Worm (Caenorhabditis elegans) whole organism, young adult: ENCODE measurements around the gene npr-22.

Experiments used
- F10E7.11 ChIP-seq: sonication (generic microtip); optimal IDR thresholded peaks from 2 replicates; lab custom pipeline; 2017; ENCODE audit warnings: mild to moderate bottlenecking, missing genetic modification characterization, moderate library complexity, missing compliant biosample characterization
- F23B12.7 ChIP-seq: sonication (generic microtip); optimal IDR thresholded peaks from 2 replicates; lab custom pipeline; 2017; ENCODE audit warnings: missing genetic modification characterization, mild to moderate bottlenecking, missing compliant biosample characterization, antibody characterized with exemption, moderate library complexity; ENCODE audit not compliant: insufficient read depth
- F33H1.4 ChIP-seq: fragments of 200-800 bp; sonication (Bioruptor generic); IDR thresholded peaks from 2 replicates; pipeline ENCODE4 v1.3.6; 2022; ENCODE audit warnings: missing genetic modification reagents, missing genetic modification characterization, missing compliant biosample characterization
- F37B4.10 ChIP-seq: fragments of 200-800 bp; sonication (Bioruptor generic); IDR thresholded peaks from 2 replicates; pipeline ENCODE4 v1.3.6; 2022; ENCODE audit warnings: missing genetic modification characterization, missing compliant biosample characterization
- F57C9.4 ChIP-seq: sonication (generic microtip); optimal IDR thresholded peaks from 2 replicates; lab custom pipeline; 2017; ENCODE audit warnings: mild to moderate bottlenecking, missing genetic modification characterization, missing compliant biosample characterization
- T07F8.4 ChIP-seq: sonication (generic microtip); optimal IDR thresholded peaks from 2 replicates; lab custom pipeline; 2016; ENCODE audit warnings: mild to moderate bottlenecking, missing genetic modification characterization, moderate library complexity, missing compliant biosample characterization
- T26A5.8 ChIP-seq: sonication (generic microtip); optimal IDR thresholded peaks from 2 replicates; lab custom pipeline; 2016; ENCODE audit warnings: missing genetic modification characterization, missing compliant biosample characterization
- Y67H2A.10 ChIP-seq: fragments of 200-800 bp; sonication (Bioruptor generic); conservative IDR thresholded peaks from 2 replicates; pipeline ENCODE4 v1.3.6; 2022; ENCODE audit warnings: missing genetic modification reagents, missing genetic modification characterization, missing compliant biosample characterization
- aptf-2 ChIP-seq: fragments of 200-800 bp; sonication (Bioruptor generic); conservative IDR thresholded peaks from 2 replicates; pipeline ENCODE4 v1.3.6; 2022; ENCODE audit warnings: missing genetic modification reagents, missing genetic modification characterization, missing compliant biosample characterization
- ccch-3 ChIP-seq: fragments of 200-800 bp; sonication (Bioruptor generic); optimal IDR thresholded peaks from 2 replicates; lab custom pipeline; 2018; ENCODE audit warnings: mild to moderate bottlenecking, missing genetic modification characterization, missing compliant biosample characterization
- chd-7 ChIP-seq: sonication (generic microtip); optimal IDR thresholded peaks from 2 replicates; lab custom pipeline; 2016; ENCODE audit warnings: mild to moderate bottlenecking, missing genetic modification characterization, moderate library complexity, missing compliant biosample characterization
- ekl-4 ChIP-seq: fragments of 200-800 bp; sonication (Bioruptor generic); IDR thresholded peaks from 2 replicates; pipeline ENCODE4 v1.3.6; 2022; ENCODE audit warnings: missing genetic modification reagents, missing genetic modification characterization, missing compliant biosample characterization
- hmg-20 ChIP-seq: fragments of 200-800 bp; sonication (Bioruptor generic); IDR thresholded peaks from 2 replicates; pipeline ENCODE4 v1.3.6; 2022; ENCODE audit warnings: missing genetic modification reagents, missing genetic modification characterization, missing compliant biosample characterization
- hsf-1 ChIP-seq: fragments of 200-800 bp; sonication (Bioruptor generic); IDR thresholded peaks from 2 replicates; pipeline ENCODE4 v1.3.6; 2022; ENCODE audit warnings: missing genetic modification reagents, missing genetic modification characterization, missing compliant biosample characterization
- lag-1 ChIP-seq: fragments of 200-800 bp; sonication (Bioruptor generic); IDR thresholded peaks from 2 replicates; pipeline ENCODE4 v1.3.6; 2022; ENCODE audit warnings: missing genetic modification reagents, missing genetic modification characterization, missing compliant biosample characterization
- let-607 ChIP-seq, 2 experiments: fragments of 200-800 bp in 1 of 2; sonication (Bioruptor generic) in 1 of 2; sonication (generic microtip) in 1 of 2; optimal IDR thresholded peaks; 2 replicates each; lab custom pipeline; 2016 to 2018; ENCODE audit warnings: mild to moderate bottlenecking in 2 of 2, missing compliant biosample characterization in 2 of 2, missing genetic modification characterization in 2 of 2, moderate library complexity in 2 of 2, missing genotype in 1 of 2
- lin-35 ChIP-seq, 3 experiments: fragments of 150-350 bp in 2 of 3; sonication (generic microtip) in 1 of 3; optimal IDR thresholded peaks; 2 replicates each; lab custom pipeline; 2014 to 2018; ENCODE audit warnings: missing biosample characterization in 3 of 3, missing genetic modification characterization in 3 of 3, missing genetic modification reagents in 3 of 3
- lsl-1 ChIP-seq: fragments of 200-800 bp; sonication (Bioruptor generic); optimal IDR thresholded peaks from 2 replicates; lab custom pipeline; 2018; ENCODE audit warnings: mild to moderate bottlenecking, missing genetic modification characterization, moderate library complexity, missing compliant biosample characterization
- mel-28 ChIP-seq: sonication (generic microtip); optimal IDR thresholded peaks from 2 replicates; lab custom pipeline; 2016; ENCODE audit warnings: borderline replicate concordance, mild to moderate bottlenecking, missing genetic modification characterization, missing compliant biosample characterization
- mes-4 ChIP-seq: sonication (generic microtip); optimal IDR thresholded peaks from 2 replicates; lab custom pipeline; 2016; ENCODE audit warnings: missing genotype, missing genetic modification characterization, missing compliant biosample characterization
- nhr-120 ChIP-seq: fragments of 200-800 bp; sonication (Bioruptor generic); IDR thresholded peaks from 2 replicates; pipeline ENCODE4 v1.3.6; 2022; ENCODE audit warnings: missing genetic modification characterization, missing compliant biosample characterization
- pbrm-1 ChIP-seq: fragments of 200-800 bp; sonication (Bioruptor generic); IDR thresholded peaks from 2 replicates; pipeline ENCODE4 v1.3.6; 2022; ENCODE audit warnings: missing genetic modification reagents, missing genetic modification characterization, missing compliant biosample characterization
- rcor-1 ChIP-seq: fragments of 200-800 bp; sonication (Bioruptor generic); IDR thresholded peaks from 2 replicates; pipeline ENCODE4 v1.3.6; 2022; ENCODE audit warnings: missing genetic modification reagents, missing genetic modification characterization, missing compliant biosample characterization
- repo-1 ChIP-seq: sonication (generic microtip); optimal IDR thresholded peaks from 2 replicates; lab custom pipeline; 2017; ENCODE audit warnings: mild to moderate bottlenecking, missing genetic modification characterization, missing compliant biosample characterization
- rpc-1 ChIP-seq, 2 experiments: fragments of 150-350 bp in 1 of 2; sonication (generic microtip) in 1 of 2; optimal IDR thresholded peaks; 2 replicates each; lab custom pipeline; 2014 to 2018; ENCODE audit warnings: missing biosample characterization in 1 of 2, missing genetic modification characterization in 1 of 2, missing genetic modification reagents in 1 of 2, missing genotype in 1 of 2
- snpc-1.3 ChIP-seq: sonication (generic microtip); optimal IDR thresholded peaks from 2 replicates; lab custom pipeline; 2017; ENCODE audit warnings: missing genetic modification characterization, mild to moderate bottlenecking, missing compliant biosample characterization, antibody characterized with exemption, moderate library complexity, missing genotype, missing genetic modification reagents; ENCODE audit not compliant: insufficient read depth
- snpc-4 ChIP-seq, 5 experiments: fragments of 150-350 bp in 1 of 5; sonication (generic microtip) in 4 of 5; optimal IDR thresholded peaks; 2 replicates each; lab custom pipeline; 2014 to 2018; ENCODE audit warnings: missing genetic modification characterization in 5 of 5, missing biosample characterization in 3 of 5, antibody characterized with exemption in 2 of 5, mild to moderate bottlenecking in 2 of 5, missing compliant biosample characterization in 2 of 5, missing genotype in 2 of 5, moderate library complexity in 2 of 5, missing genetic modification reagents in 1 of 5
- tlf-1 ChIP-seq: fragments of 200-800 bp; sonication (Bioruptor generic); optimal IDR thresholded peaks from 2 replicates; lab custom pipeline; 2018; ENCODE audit warnings: mild to moderate bottlenecking, missing genetic modification characterization, missing compliant biosample characterization
- unc-130 ChIP-seq: sonication (generic microtip); optimal IDR thresholded peaks from 2 replicates; lab custom pipeline; 2016; ENCODE audit warnings: missing genetic modification reagents, missing genetic modification characterization, missing compliant biosample characterization
- ztf-3 ChIP-seq: fragments of 200-800 bp; sonication (Bioruptor generic); optimal IDR thresholded peaks from 2 replicates; lab custom pipeline; 2018; ENCODE audit warnings: mild to moderate bottlenecking, missing genetic modification characterization, missing compliant biosample characterization
- ztf-6 ChIP-seq: fragments of 200-800 bp; sonication (Bioruptor generic); IDR thresholded peaks from 2 replicates; pipeline ENCODE4 v1.3.6; 2022; ENCODE audit warnings: missing genetic modification reagents, missing genetic modification characterization, missing compliant biosample characterization

The npr-22 gene

DNA sequence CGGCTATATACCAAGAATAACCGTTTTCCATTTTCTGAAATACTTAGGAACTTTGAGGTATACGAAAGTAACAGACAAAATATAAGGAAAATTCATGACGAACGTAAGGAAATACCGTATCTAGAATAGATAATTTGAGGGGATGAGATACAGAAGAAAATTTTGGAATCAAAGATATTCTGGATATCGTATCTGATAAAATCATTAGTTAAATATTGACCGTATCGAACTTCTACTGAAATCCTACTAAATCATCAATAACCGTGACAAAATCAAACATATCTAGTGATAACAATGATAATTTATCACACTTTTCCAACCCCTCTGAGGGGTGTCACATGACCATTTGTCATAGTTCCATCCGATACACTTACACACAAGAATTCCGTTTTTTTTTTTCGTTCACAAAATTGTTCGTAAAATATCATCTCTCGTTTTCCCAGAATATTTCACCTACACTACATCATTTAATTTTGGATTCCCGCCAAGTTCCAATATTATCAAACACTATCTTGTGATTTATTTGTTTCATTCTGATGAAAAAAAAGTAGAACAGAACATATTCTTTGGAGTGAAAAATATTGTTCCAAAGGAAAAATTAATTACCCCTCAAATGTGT lies 41.6 kb downstream of the npr-22 start, which contains the start of gene Y59H11AR.4:
TSS of gene Y59H11AR.4 (minus strand) at position 51 of the 619 bp plus-strand sequence.
- no peak for TF ChIP-seq lag-1 (GFP tag; lab: Robert Waterston, UW)
- TF ChIP-seq F10E7.11 (tag; lab: Kevin White, UChicago) = no peak
- no peak for TF ChIP-seq ekl-4 (GFP tag; lab: Robert Waterston, UW)
- no peak for TF ChIP-seq snpc-1.3 (tag; lab: Kevin White, UChicago)
- no peak for TF ChIP-seq mel-28
- TF ChIP-seq T26A5.8 (tag; lab: Kevin White, UChicago) = no peak
- no peak for TF ChIP-seq lin-35 (GFP tag; optimal IDR thresholded peaks at IDR 0.05; lab: Kevin White, UChicago)
- TF ChIP-seq ztf-3 (GFP tag; lab: Kevin White, UChicago) = no peak
- no peak for TF ChIP-seq ccch-3
- TF ChIP-seq aptf-2 (GFP tag; lab: Robert Waterston, UW) = no peak
- no peak for TF ChIP-seq hmg-20 (GFP tag; lab: Robert Waterston, UW)
- no peak for TF ChIP-seq T07F8.4 (tag; lab: Kevin White, UChicago)
- TF ChIP-seq mes-4 (tag; lab: Kevin White, UChicago) = no peak
- no peak for TF ChIP-seq chd-7 (tag; lab: Kevin White, UChicago)
- no peak for TF ChIP-seq hsf-1 (GFP tag; lab: Robert Waterston, UW)
- no peak for TF ChIP-seq let-607 (tag; optimal IDR thresholded peaks at IDR 0.05; lab: Kevin White, UChicago)

DNA sequence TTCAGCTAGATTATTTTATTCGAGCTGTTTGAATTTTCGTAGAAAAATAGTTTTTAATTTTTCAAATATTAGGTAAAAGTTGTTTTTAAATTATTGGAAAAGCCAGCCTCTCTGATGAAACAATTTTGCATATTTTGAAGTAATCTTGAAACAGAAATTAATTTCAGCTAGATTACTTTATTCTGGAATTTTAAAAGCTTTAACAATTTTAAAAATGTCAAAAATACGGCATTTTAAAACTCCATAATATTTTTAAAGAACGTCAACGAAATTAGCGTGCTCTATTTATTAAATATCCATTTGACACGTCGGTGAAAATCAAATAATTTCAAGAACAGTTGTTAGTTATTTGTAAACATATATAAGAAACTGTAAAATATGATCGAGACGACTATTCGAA lies 43.6 kb downstream of the npr-22 start, which contains the start of gene Y59H11AR.10:
TSS of gene Y59H11AR.10 (plus strand) at position 301 of the 400 bp plus-strand sequence.
- no peak for TF ChIP-seq rpc-1 (optimal IDR thresholded peaks at IDR 0.05; lab: Kevin White, UChicago)
- TF ChIP-seq rpc-1 (tag; optimal IDR thresholded peaks at IDR 0.05; lab: Kevin White, UChicago) = no peak
- TF ChIP-seq snpc-4 (GFP tag; optimal IDR thresholded peaks at IDR 0.05; lab: Kevin White, UChicago) = no peak
- no peak for TF ChIP-seq snpc-4 (tag; optimal IDR thresholded peaks at IDR 0.05; lab: Kevin White, UChicago)
- no peak for TF ChIP-seq ztf-6 (GFP tag; lab: Robert Waterston, UW)
- no peak for TF ChIP-seq repo-1
- no peak for TF ChIP-seq unc-130 (GFP tag; lab: Kevin White, UChicago)
- no peak for TF ChIP-seq rcor-1 (GFP tag; lab: Robert Waterston, UW)
- no peak for TF ChIP-seq F37B4.10
- no peak for TF ChIP-seq ztf-3 (GFP tag; lab: Kevin White, UChicago)
- no peak for TF ChIP-seq T26A5.8 (tag; lab: Kevin White, UChicago)
- TF ChIP-seq mel-28 = no peak
- TF ChIP-seq nhr-120 (GFP tag; lab: Robert Waterston, UW) = no peak
- TF ChIP-seq tlf-1 (GFP tag; lab: Kevin White, UChicago) = no peak
- no peak for TF ChIP-seq F23B12.7 (tag; lab: Kevin White, UChicago)

DNA sequence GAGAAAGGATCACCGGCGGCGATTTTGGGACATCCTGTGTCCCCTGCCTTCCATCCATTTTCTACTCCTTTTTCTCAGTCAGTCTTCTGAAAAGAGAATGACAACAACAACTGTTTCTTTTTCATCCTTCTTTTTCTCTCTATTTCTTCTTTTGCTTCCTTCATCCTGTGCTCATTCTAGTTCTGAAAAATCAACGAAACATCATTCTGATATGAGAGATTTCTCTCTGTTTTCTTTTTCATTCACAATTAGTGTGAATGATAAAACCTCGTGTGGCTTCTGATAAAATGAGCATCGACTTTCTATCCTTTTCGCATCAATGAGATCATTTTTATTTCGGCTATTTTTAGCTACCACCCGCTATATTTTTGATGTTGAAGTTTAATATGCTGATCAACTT lies 46.0 kb downstream of the npr-22 start:
- TF ChIP-seq F57C9.4 = no peak
- TF ChIP-seq pbrm-1 (GFP tag; lab: Robert Waterston, UW) = no peak
- TF ChIP-seq Y67H2A.10 (GFP tag; lab: Robert Waterston, UW) = no peak
- TF ChIP-seq, all 124 proteins: peak for 0

DNA sequence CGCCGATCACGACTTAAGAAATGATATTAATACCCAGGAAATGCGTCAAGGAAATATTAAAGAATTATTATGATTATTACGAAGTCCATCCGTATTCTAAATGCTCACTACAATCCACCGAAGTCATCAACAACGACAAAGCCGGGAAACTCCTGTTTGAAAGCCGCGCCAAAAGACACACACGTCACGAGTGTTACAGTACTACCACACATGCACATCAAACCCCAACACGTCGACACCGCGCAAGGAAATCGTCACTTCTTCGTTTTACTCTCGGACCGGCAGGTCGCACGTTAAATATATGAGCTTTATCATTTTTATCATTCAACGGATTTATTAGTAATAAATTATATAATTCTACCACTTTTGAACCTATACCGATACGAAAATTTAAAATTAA lies 48.2 kb downstream of the npr-22 start:
- peak; percentile 54 for TF ChIP-seq lsl-1
- peak; percentile 73 for TF ChIP-seq F33H1.4
